Fruit fly (Drosophila melanogaster): Measurements from ENCODE around the gene Strump.

Gene Strump

dm6 chr3L:16174778-16175177 is 53.0 kb downstream of the Strump start (continued):
- no peak for TF ChIP-seq CG31627 (GFP tag; optimal IDR thresholded peaks at IDR 0.05)
- peak; percentile 71 for TF ChIP-seq CG6808 (GFP tag; optimal IDR thresholded peaks at IDR 0.05)
- peak; percentile 14 for TF ChIP-seq Hr39 (GFP tag; optimal IDR thresholded peaks at IDR 0.05)
- TF ChIP-seq Eip75B (GFP tag; optimal IDR thresholded peaks at IDR 0.05), result no peak
- TF ChIP-seq CG8119 (GFP tag; IDR thresholded peaks at IDR 0.05), result peak; percentile 35; the same call in 1 of the 3 replicates
- TF ChIP-seq Ets96B (tag; optimal IDR thresholded peaks at IDR 0.05), result peak; percentile 87
- TF ChIP-seq CG10669 (GFP tag; optimal IDR thresholded peaks at IDR 0.05), result peak; percentile 68
